Worm (Caenorhabditis elegans): ENCODE data around the gene nucl-1.

nucl-1 gene

ce11 chrIV:8255221-8255620, 34.1 kb downstream of the nucl-1 start:
- TF ChIP-seq ttx-3 (tag; optimal IDR thresholded peaks at IDR 0.05) (no peak), pax-1 (tag; optimal IDR thresholded peaks at IDR 0.05) (no peak), ceh-22 (tag; optimal IDR thresholded peaks at IDR 0.05) (no peak), lim-6 (tag; optimal IDR thresholded peaks at IDR 0.05) (no peak), lin-11 (tag; optimal IDR thresholded peaks at IDR 0.05) (no peak), C38D4.7 (GFP tag; optimal IDR thresholded peaks at IDR 0.05) (no peak), pag-3 (tag; optimal IDR thresholded peaks at IDR 0.05; ENCODE audit: borderline replicate concordance) (no peak), ceh-31 (tag; optimal IDR thresholded peaks at IDR 0.05) (no peak), nhr-11 (tag; optimal IDR thresholded peaks at IDR 0.05) (no peak), nhr-232 (tag; optimal IDR thresholded peaks at IDR 0.05) (no peak), che-1 (tag; optimal IDR thresholded peaks at IDR 0.05) (no peak), ahr-1 (tag; optimal IDR thresholded peaks at IDR 0.05) (no peak), ets-4 (tag; optimal IDR thresholded peaks at IDR 0.05) (no peak), pqm-1 (tag; optimal IDR thresholded peaks at IDR 0.05) (no peak), pha-4 (tag; optimal IDR thresholded peaks at IDR 0.05) (no peak), dve-1 (tag; optimal IDR thresholded peaks at IDR 0.05) (no peak), Y22D7AL.16 (tag; optimal IDR thresholded peaks at IDR 0.05) (no peak), madf-2 (tag; optimal IDR thresholded peaks at IDR 0.05) (no peak), ref-2 (tag; optimal IDR thresholded peaks at IDR 0.05) (no peak)

ce11 chrIV:8254193-8254592, 35.1 kb downstream of the nucl-1 start:
- TF ChIP-seq npax-4 (tag; optimal IDR thresholded peaks at IDR 0.05) (no peak), madf-2 (tag; optimal IDR thresholded peaks at IDR 0.05) (no peak), fkh-10 (GFP tag; optimal IDR thresholded peaks at IDR 0.05) (no peak), zip-5 (tag; optimal IDR thresholded peaks at IDR 0.05) (no peak), ahr-1 (tag; optimal IDR thresholded peaks at IDR 0.05) (no peak), ets-4 (tag; optimal IDR thresholded peaks at IDR 0.05) (no peak), T23F11.4 (GFP tag; optimal IDR thresholded peaks at IDR 0.05) (no peak), eyg-1 (tag; optimal IDR thresholded peaks at IDR 0.05) (no peak), elt-2 (tag; optimal IDR thresholded peaks at IDR 0.05) (no peak), rnt-1 (tag; optimal IDR thresholded peaks at IDR 0.05) (no peak)

ce11 chrIV:8252856-8253255, 36.5 kb downstream of the nucl-1 start:
- TF ChIP-seq nfya-1 (tag; optimal IDR thresholded peaks at IDR 0.05) (peak; percentile 78), sox-2 (GFP tag; IDR thresholded peaks at IDR 0.05) (peak; percentile 88), eyg-1 (tag; optimal IDR thresholded peaks at IDR 0.05) (peak; percentile 90), lin-11 (tag; optimal IDR thresholded peaks at IDR 0.05) (peak; percentile 95), syd-9 (tag; optimal IDR thresholded peaks at IDR 0.05) (peak; percentile 90), hlh-15 (tag; optimal IDR thresholded peaks at IDR 0.05) (peak; percentile 92), ceh-30 (tag; optimal IDR thresholded peaks at IDR 0.05) (peak; percentile 53), odd-2 (tag; optimal IDR thresholded peaks at IDR 0.05) (peak; percentile 81), pros-1 (tag; optimal IDR thresholded peaks at IDR 0.05) (peak; percentile 56), pax-1 (tag; optimal IDR thresholded peaks at IDR 0.05) (no peak), npax-4 (tag; optimal IDR thresholded peaks at IDR 0.05) (peak; percentile 88), ceh-24 (tag; optimal IDR thresholded peaks at IDR 0.05) (peak; percentile 89), gmeb-2 (tag; optimal IDR thresholded peaks at IDR 0.05) (peak; percentile 98), ceh-22 (tag; optimal IDR thresholded peaks at IDR 0.05) (peak; percentile 33), pat-9 (tag; optimal IDR thresholded peaks at IDR 0.05) (peak; percentile 95), hlh-13 (GFP tag; optimal IDR thresholded peaks at IDR 0.05) (peak; percentile 91), tbx-2 (tag; optimal IDR thresholded peaks at IDR 0.05) (peak; percentile 93), madf-2 (tag; optimal IDR thresholded peaks at IDR 0.05) (peak; percentile 94), ref-2 (tag; optimal IDR thresholded peaks at IDR 0.05) (peak; percentile 94), nhr-11 (tag; optimal IDR thresholded peaks at IDR 0.05) (no peak), hlh-6 (tag; optimal IDR thresholded peaks at IDR 0.05) (peak; percentile 96), ceh-45 (GFP tag; IDR thresholded peaks at IDR 0.05) (peak; percentile 86), che-1 (tag; optimal IDR thresholded peaks at IDR 0.05) (peak; percentile 95), C08G9.2 (tag; optimal IDR thresholded peaks at IDR 0.05) (peak; percentile 82), dmd-4 (tag; optimal IDR thresholded peaks at IDR 0.05; ENCODE audit: borderline replicate concordance) (peak; percentile 84), ceh-18 (tag; optimal IDR thresholded peaks at IDR 0.05) (peak; percentile 77), ama-1 (optimal IDR thresholded peaks at IDR 0.05) (no peak), hlh-30 (tag; optimal IDR thresholded peaks at IDR 0.05; ENCODE audit: insufficient read depth) (peak; percentile 87), ceh-9 (tag; optimal IDR thresholded peaks at IDR 0.05) (peak; percentile 93), T23F11.4 (GFP tag; optimal IDR thresholded peaks at IDR 0.05) (peak; percentile 93), sox-4 (tag; optimal IDR thresholded peaks at IDR 0.05) (peak; percentile 97), F13H6.1 (tag; optimal IDR thresholded peaks at IDR 0.05) (peak; percentile 88), ceh-48 (tag; optimal IDR thresholded peaks at IDR 0.05) (peak; percentile 92)
